2 fruit fly cellular contexts compared by ENCODE assay signal in genomic region chr3L:14109831-14110230, dm6.
TF ChIP-seq lines count a peak whose summit lies in the region.

No protein-coding gene starts in this region.

- TF ChIP-seq CTCF in whole organism, embryonic (GFP tag; optimal IDR thresholded peaks at IDR 0.05; lab: Kevin White, UChicago) = no peak

TF ChIP-seq in whole organism, embryonic, 481 proteins besides CTCF, POLR2A, EP300 and RAD21 (continues in another document):
- TF ChIP-seq Eip74EF (GFP tag; optimal IDR thresholded peaks at IDR 0.05; lab: Kevin White, UChicago) (no peak), CG12236 (GFP tag; optimal IDR thresholded peaks at IDR 0.05; lab: Kevin White, UChicago) (no peak), Ssrp (tag; optimal IDR thresholded peaks at IDR 0.05; lab: Kevin White, UChicago) (no peak), CG6272 (GFP tag; IDR thresholded peaks at IDR 0.05; lab: Robert Waterston, UW) (no peak), unc-4 (GFP tag; IDR thresholded peaks at IDR 0.05; lab: Robert Waterston, UW; ENCODE audit: partially characterized antibody) (0 out of 2 replicates have a peak, but pooled peaks have one; percentile 13), Camta (GFP tag; optimal IDR thresholded peaks at IDR 0.05; lab: Kevin White, UChicago) (no peak), CG2678 (tag; optimal IDR thresholded peaks at IDR 0.05; lab: Kevin White, UChicago) (no peak), CG1602 (GFP tag; optimal IDR thresholded peaks at IDR 0.05; lab: Kevin White, UChicago) (no peak), Scr (GFP tag; IDR thresholded peaks at IDR 0.05; lab: Robert Waterston, UW; ENCODE audit: partially characterized antibody) (no peak), CG17612 (GFP tag; IDR thresholded peaks at IDR 0.05; lab: Robert Waterston, UW) (no peak), lbe (GFP tag; optimal IDR thresholded peaks at IDR 0.05; lab: Kevin White, UChicago) (no peak), crol (GFP tag; IDR thresholded peaks at IDR 0.05; lab: Robert Waterston, UW) (peak; percentile 97), Aef1 (GFP tag; IDR thresholded peaks at IDR 0.05; lab: Robert Waterston, UW) (no peak), Atf6 (GFP tag; IDR thresholded peaks at IDR 0.05; lab: Robert Waterston, UW) (no peak), schlank (tag; optimal IDR thresholded peaks at IDR 0.05; lab: Kevin White, UChicago) (no peak), CG8388 (GFP tag; optimal IDR thresholded peaks at IDR 0.05; lab: Kevin White, UChicago) (no peak), tna (GFP tag; IDR thresholded peaks at IDR 0.05; lab: Robert Waterston, UW; ENCODE audit: partially characterized antibody) (no peak), da (GFP tag; optimal IDR thresholded peaks at IDR 0.05; lab: Kevin White, UChicago) (no peak), mld (GFP tag; IDR thresholded peaks at IDR 0.05; lab: Robert Waterston, UW; ENCODE audit: partially characterized antibody) (no peak), dysf (GFP tag; IDR thresholded peaks at IDR 0.05; lab: Robert Waterston, UW) (0 out of 3 replicates have a peak, but pooled peaks have one; percentile 30), CG31441 (GFP tag; IDR thresholded peaks at IDR 0.05; lab: Robert Waterston, UW) (no peak), CG30431 (GFP tag; optimal IDR thresholded peaks at IDR 0.05; lab: Kevin White, UChicago) (no peak), sens (GFP tag; lab: Kevin White, UChicago) (no peak), Dip2 (GFP tag; IDR thresholded peaks at IDR 0.05; lab: Robert Waterston, UW) (no peak), dan (GFP tag; IDR thresholded peaks at IDR 0.05; lab: Robert Waterston, UW) (no peak), CG9817 (tag; optimal IDR thresholded peaks at IDR 0.05; lab: Kevin White, UChicago) (no peak), CG10565 (GFP tag; optimal IDR thresholded peaks at IDR 0.05; lab: Kevin White, UChicago) (no peak), CG3281 (GFP tag; optimal IDR thresholded peaks at IDR 0.05; lab: Kevin White, UChicago) (no peak), Dek (tag; optimal IDR thresholded peaks at IDR 0.05; lab: Kevin White, UChicago) (no peak), CG11560 (tag; IDR thresholded peaks at IDR 0.05; lab: Robert Waterston, UW) (no peak), CG11093 (GFP tag; IDR thresholded peaks at IDR 0.05; lab: Robert Waterston, UW) (no peak), CG1832 (GFP tag; optimal IDR thresholded peaks at IDR 0.05; lab: Kevin White, UChicago) (peak; percentile 26), CG3838 (GFP tag; optimal IDR thresholded peaks at IDR 0.05; lab: Kevin White, UChicago) (no peak), CG1603 (tag; optimal IDR thresholded peaks at IDR 0.05; lab: Kevin White, UChicago) (no peak), unpg (GFP tag; optimal IDR thresholded peaks at IDR 0.05; lab: Kevin White, UChicago) (no peak), lov (optimal IDR thresholded peaks at IDR 0.05; lab: Kevin White, UChicago) (no peak), lov (GFP tag; IDR thresholded peaks at IDR 0.05; lab: Robert Waterston, UW) (no peak), gce (GFP tag; IDR thresholded peaks at IDR 0.05; lab: Robert Waterston, UW) (no peak), abd-A (tag; optimal IDR thresholded peaks at IDR 0.05; lab: Kevin White, UChicago) (peak; percentile 96), Nf-YC (tag; optimal IDR thresholded peaks at IDR 0.05; lab: Kevin White, UChicago) (peak; percentile 96), CG12071 (GFP tag; optimal IDR thresholded peaks at IDR 0.05; lab: Kevin White, UChicago) (peak; percentile 53), chn (GFP tag; optimal IDR thresholded peaks at IDR 0.05; lab: Kevin White, UChicago) (no peak), Atf-2 (GFP tag; optimal IDR thresholded peaks at IDR 0.05; lab: Kevin White, UChicago) (no peak), Bdp1 (GFP tag; optimal IDR thresholded peaks at IDR 0.05; lab: Kevin White, UChicago) (no peak), CG6683 (GFP tag; optimal IDR thresholded peaks at IDR 0.05; lab: Kevin White, UChicago) (no peak), Doc2 (GFP tag; IDR thresholded peaks at IDR 0.05; lab: Robert Waterston, UW) (no peak), Adf1 (GFP tag; IDR thresholded peaks at IDR 0.05; lab: Robert Waterston, UW) (peak; percentile 58; the same call in 1 of the 2 replicates), CG15011 (GFP tag; optimal IDR thresholded peaks at IDR 0.05; lab: Kevin White, UChicago) (no peak)

TF ChIP-seq in whole organism, prepupa, 60 proteins besides CTCF, POLR2A, EP300 and RAD21:
- TF ChIP-seq Hr4 (GFP tag; optimal IDR thresholded peaks at IDR 0.05; lab: Kevin White, UChicago) (no peak), CG7368 (GFP tag; optimal IDR thresholded peaks at IDR 0.05; lab: Kevin White, UChicago) (peak; percentile 50)

Comparison
In these comparisons a context has a peak if more than half of its experiments do, and no peak if none do; other contexts are left out.
1. Of the 7 proteins assayed by ChIP-seq in both whole organism, embryonic and whole organism, prepupa: peak only in whole organism, embryonic: CG16779; only in whole organism, prepupa: none; in both: none; in neither: 6.